Worm (Caenorhabditis elegans) whole organism, late embryonic: Measurements from ENCODE around the gene D1054.5.

Source experiments
- C38D4.7 ChIP-seq: fragments of 200-800 bp; sonication (Bioruptor generic); optimal IDR thresholded peaks from 2 replicates; lab custom pipeline; 2018; ENCODE audit warnings: mild to moderate bottlenecking, missing genetic modification characterization, moderate library complexity, missing compliant biosample characterization
- Y22D7AL.16 ChIP-seq: sonication (generic microtip); optimal IDR thresholded peaks from 2 replicates; lab custom pipeline; 2016; ENCODE audit warnings: missing genetic modification characterization, missing compliant biosample characterization
- ama-1 ChIP-seq: fragments of 150-350 bp; optimal IDR thresholded peaks from 2 replicates; lab custom pipeline; 2014
- ceh-14 ChIP-seq: sonication (generic microtip); optimal IDR thresholded peaks from 2 replicates; lab custom pipeline; 2016; ENCODE audit warnings: missing genotype, missing genetic modification characterization, missing compliant biosample characterization
- ceh-18 ChIP-seq: sonication (generic microtip); optimal IDR thresholded peaks from 2 replicates; lab custom pipeline; 2016; ENCODE audit warnings: missing genetic modification characterization, missing compliant biosample characterization
- ceh-19 ChIP-seq: fragments of 200-800 bp; sonication (Bioruptor generic); optimal IDR thresholded peaks from 2 replicates; lab custom pipeline; 2018; ENCODE audit warnings: mild to moderate bottlenecking, missing genetic modification characterization, missing compliant biosample characterization
- ceh-22 ChIP-seq: sonication (generic microtip); optimal IDR thresholded peaks from 2 replicates; lab custom pipeline; 2017; ENCODE audit warnings: missing biosample characterization, missing genetic modification characterization
- ceh-6 ChIP-seq: fragments of 200-800 bp; sonication (Bioruptor generic); optimal IDR thresholded peaks from 2 replicates; lab custom pipeline; 2018; ENCODE audit warnings: mild to moderate bottlenecking, missing genetic modification characterization, missing compliant biosample characterization
- ceh-9 ChIP-seq: sonication (generic microtip); optimal IDR thresholded peaks from 2 replicates; lab custom pipeline; 2016; ENCODE audit warnings: mild to moderate bottlenecking, missing genetic modification characterization, inconsistent platforms, missing compliant biosample characterization
- dve-1 ChIP-seq: sonication (generic microtip); optimal IDR thresholded peaks from 2 replicates; lab custom pipeline; 2017; ENCODE audit warnings: antibody characterized with exemption, mild to moderate bottlenecking, missing genetic modification characterization, missing compliant biosample characterization
- elt-2 ChIP-seq: sonication (generic microtip); optimal IDR thresholded peaks from 2 replicates; lab custom pipeline; 2016; ENCODE audit warnings: missing genetic modification reagents, missing genetic modification characterization, missing compliant biosample characterization
- elt-4 ChIP-seq: sonication (generic microtip); optimal IDR thresholded peaks from 2 replicates; lab custom pipeline; 2016; ENCODE audit warnings: missing genetic modification characterization, missing compliant biosample characterization
- fkh-10 ChIP-seq: fragments of 150-350 bp; optimal IDR thresholded peaks from 2 replicates; lab custom pipeline; 2014; ENCODE audit warnings: missing biosample characterization, missing genetic modification reagents, missing genetic modification characterization
- fkh-6 ChIP-seq: sonication (generic microtip); optimal IDR thresholded peaks from 2 replicates; lab custom pipeline; 2016; ENCODE audit warnings: missing genetic modification characterization, missing compliant biosample characterization
- hlh-15 ChIP-seq: sonication (generic microtip); optimal IDR thresholded peaks from 2 replicates; lab custom pipeline; 2016; ENCODE audit warnings: missing genetic modification characterization, missing compliant biosample characterization
- hlh-30 ChIP-seq: sonication (generic microtip); optimal IDR thresholded peaks from 2 replicates; lab custom pipeline; 2017; ENCODE audit warnings: antibody characterized with exemption, missing genetic modification characterization, missing compliant biosample characterization; ENCODE audit not compliant: insufficient read depth
- lim-6 ChIP-seq: sonication (generic microtip); optimal IDR thresholded peaks from 2 replicates; lab custom pipeline; 2016; ENCODE audit warnings: missing genetic modification characterization, missing compliant biosample characterization
- npax-4 ChIP-seq: sonication (generic microtip); optimal IDR thresholded peaks from 2 replicates; lab custom pipeline; 2016; ENCODE audit warnings: missing genetic modification characterization, missing compliant biosample characterization
- pha-2 ChIP-seq: sonication (generic microtip); optimal IDR thresholded peaks from 2 replicates; lab custom pipeline; 2017; ENCODE audit warnings: mild to moderate bottlenecking, missing genetic modification characterization, missing compliant biosample characterization
- pha-4 ChIP-seq: fragments of 150-350 bp; optimal IDR thresholded peaks from 2 replicates; lab custom pipeline; 2018; ENCODE audit warnings: missing biosample characterization, missing genetic modification reagents, missing genetic modification characterization
- pqm-1 ChIP-seq: sonication (generic microtip); optimal IDR thresholded peaks from 2 replicates; lab custom pipeline; 2016; ENCODE audit warnings: missing genetic modification characterization, missing compliant biosample characterization
- ref-2 ChIP-seq: sonication (generic microtip); optimal IDR thresholded peaks from 2 replicates; lab custom pipeline; 2016; ENCODE audit warnings: missing genetic modification characterization, missing compliant biosample characterization
- sdc-2 ChIP-seq: sonication (generic microtip); optimal IDR thresholded peaks from 2 replicates; lab custom pipeline; 2016; ENCODE audit warnings: missing genotype, missing genetic modification characterization, missing compliant biosample characterization
- syd-9 ChIP-seq: sonication (generic microtip); optimal IDR thresholded peaks from 2 replicates; lab custom pipeline; 2016; ENCODE audit warnings: mild to moderate bottlenecking, missing genetic modification characterization, moderate library complexity, missing compliant biosample characterization
- ttx-3 ChIP-seq: sonication (generic microtip); optimal IDR thresholded peaks from 2 replicates; lab custom pipeline; 2016; ENCODE audit warnings: missing genetic modification reagents, missing genetic modification characterization, missing compliant biosample characterization
- unc-3 ChIP-seq, 2 experiments: fragments of 200-800 bp in 1 of 2; sonication (Bioruptor generic) in 1 of 2; sonication (generic microtip) in 1 of 2; conservative IDR thresholded peaks in 1 of 2; optimal IDR thresholded peaks in 1 of 2; 2 replicates each; pipeline versions ENCODE4 v1.3.6 to Lab custom; 2016 to 2022; ENCODE audit warnings: missing compliant biosample characterization in 2 of 2, missing genetic modification characterization in 2 of 2, missing genetic modification reagents in 1 of 2
- unc-42 ChIP-seq: sonication (generic microtip); optimal IDR thresholded peaks from 2 replicates; lab custom pipeline; 2016; ENCODE audit warnings: missing genotype, missing genetic modification characterization, missing compliant biosample characterization
- unc-55 ChIP-seq: sonication (generic microtip); optimal IDR thresholded peaks from 2 replicates; lab custom pipeline; 2017; ENCODE audit warnings: missing biosample characterization, missing genetic modification reagents, missing genetic modification characterization
- ztf-16 ChIP-seq: sonication (generic microtip); optimal IDR thresholded peaks from 2 replicates; lab custom pipeline; 2017; ENCODE audit warnings: missing genetic modification characterization, missing compliant biosample characterization

Gene D1054.5

DNA sequence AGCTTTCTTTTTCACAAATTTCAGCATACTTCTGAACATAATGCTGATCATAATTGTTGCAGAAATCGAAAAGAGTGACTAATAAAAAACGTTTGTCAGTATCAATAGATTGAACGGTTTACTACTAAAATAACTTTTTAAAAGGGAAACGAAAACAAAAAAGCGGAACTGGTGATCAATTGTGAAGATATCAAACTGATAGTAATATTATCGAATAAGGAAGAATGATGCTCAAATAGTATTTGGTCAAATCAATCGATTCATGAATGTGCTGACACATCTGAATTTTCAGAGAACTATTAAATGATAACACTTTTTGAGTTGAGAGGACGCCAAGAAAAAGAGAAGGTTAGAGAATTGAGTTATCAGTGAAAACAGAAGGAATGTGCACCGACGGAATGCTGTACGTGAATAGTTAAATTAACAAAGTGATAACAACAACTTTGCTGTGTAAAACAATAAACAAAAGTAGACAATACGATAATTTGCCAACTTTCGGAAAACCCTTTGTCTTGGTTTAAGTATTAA lies at the start of gene D1054.5:
TSS of gene D1054.5 (minus strand) at position 51 of the 528 bp plus-strand sequence.
- TF ChIP-seq hlh-30 (tag; lab: Kevin White, UChicago) = no peak
- TF ChIP-seq syd-9 (tag; lab: Kevin White, UChicago) = no peak
- no peak for TF ChIP-seq npax-4 (tag; lab: Kevin White, UChicago)
- no peak for TF ChIP-seq ref-2 (tag; lab: Kevin White, UChicago)
- TF ChIP-seq unc-3 (GFP tag; conservative IDR thresholded peaks at IDR 0.05; lab: Robert Waterston, UW) = no peak
- no peak for TF ChIP-seq unc-3 (tag; optimal IDR thresholded peaks at IDR 0.05; lab: Kevin White, UChicago)
- peak; percentile 56 for TF ChIP-seq elt-2 (tag; lab: Kevin White, UChicago)
- TF ChIP-seq hlh-15 = no peak
- no peak for TF ChIP-seq ceh-14 (tag; lab: Kevin White, UChicago)
- TF ChIP-seq, all 69 proteins: peak for 1

DNA sequence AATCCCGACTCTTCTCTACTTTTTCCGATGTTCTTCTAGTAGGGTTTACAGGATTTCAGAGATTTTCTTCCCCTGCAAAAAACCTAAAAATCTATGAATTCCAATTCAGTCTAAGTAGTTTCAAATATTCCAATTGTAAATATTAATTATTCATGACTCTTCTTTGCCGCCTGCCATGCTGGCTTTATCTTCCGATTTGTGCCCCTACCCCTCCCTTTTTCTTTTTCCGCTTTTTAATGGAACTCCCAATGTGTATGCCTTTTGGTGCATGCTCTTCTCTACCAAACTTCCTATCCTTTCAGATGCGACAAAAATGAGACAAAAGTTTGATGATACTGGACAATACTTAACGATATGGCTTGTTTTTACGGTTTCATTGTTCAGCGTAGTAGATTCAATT lies 48.3 kb upstream of the D1054.5 start, which contains the start of gene nrx-1:
TSS of gene nrx-1 (plus strand) at position 301 of the 400 bp plus-strand sequence.
- TF ChIP-seq fkh-6 (tag; lab: Kevin White, UChicago) = no peak
- no peak for TF ChIP-seq elt-4 (tag; lab: Kevin White, UChicago)
- TF ChIP-seq ceh-19 = no peak
- no peak for TF ChIP-seq C38D4.7 (GFP tag; lab: Kevin White, UChicago)
- no peak for TF ChIP-seq Y22D7AL.16 (tag; lab: Kevin White, UChicago)
- TF ChIP-seq lim-6 = no peak

ce11 chrV:10818498-10818897 lies 42.1 kb upstream of the D1054.5 start:
- TF ChIP-seq unc-42 (tag; lab: Kevin White, UChicago) = peak; percentile 67
- TF ChIP-seq fkh-10 (GFP tag; lab: Kevin White, UChicago) = no peak
- no peak for TF ChIP-seq ceh-22 (tag; lab: Kevin White, UChicago)
- no peak for TF ChIP-seq sdc-2 (tag; lab: Kevin White, UChicago)
- TF ChIP-seq, all 69 proteins: peak for 1

DNA sequence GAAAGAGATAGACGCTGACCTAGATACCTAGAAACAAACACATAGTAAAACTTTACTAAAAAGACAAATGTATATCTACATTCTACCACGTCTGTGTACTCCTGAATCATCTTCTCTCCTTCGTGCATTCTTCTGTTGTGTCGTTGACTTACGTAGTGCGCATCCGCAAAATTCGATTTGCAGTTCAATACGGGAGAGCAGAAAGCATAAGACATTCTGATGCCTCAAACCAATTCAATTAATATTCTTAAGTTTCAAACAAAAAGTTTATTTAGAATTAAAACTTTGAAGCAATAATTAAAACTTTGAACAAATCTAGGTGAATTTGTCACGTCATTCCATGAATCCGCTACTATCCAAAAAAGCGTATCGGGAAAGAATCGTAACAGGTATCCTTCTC lies 40.5 kb upstream of the D1054.5 start:
- TF ChIP-seq unc-42 (tag; lab: Kevin White, UChicago) (peak; percentile 88), dve-1 (no peak), unc-55 (GFP tag; lab: Kevin White, UChicago) (no peak)
- TF ChIP-seq, all 69 proteins: peak for 1

- TF ChIP-seq ceh-14 (tag; lab: Kevin White, UChicago) = no peak
- TF ChIP-seq ama-1 (lab: Kevin White, UChicago) = no peak
- no peak for TF ChIP-seq unc-42 (tag; lab: Kevin White, UChicago)
- no peak for TF ChIP-seq ceh-18 (tag; lab: Kevin White, UChicago)
- TF ChIP-seq npax-4 (tag; lab: Kevin White, UChicago) = no peak
- no peak for TF ChIP-seq ceh-9 (tag; lab: Kevin White, UChicago)
- TF ChIP-seq pha-4 (tag; lab: Kevin White, UChicago) = no peak
- no peak for TF ChIP-seq ceh-22 (tag; lab: Kevin White, UChicago)
- no peak for TF ChIP-seq ttx-3
- TF ChIP-seq ref-2 (tag; lab: Kevin White, UChicago) = no peak
- TF ChIP-seq ztf-16 (tag; lab: Kevin White, UChicago) = no peak
- TF ChIP-seq ceh-6 (GFP tag; lab: Kevin White, UChicago) = no peak
- no peak for TF ChIP-seq pha-2 (tag; lab: Kevin White, UChicago)
- no peak for TF ChIP-seq dve-1
- no peak for TF ChIP-seq fkh-10 (GFP tag; lab: Kevin White, UChicago)
- no peak for TF ChIP-seq pqm-1 (tag; lab: Kevin White, UChicago)
- TF ChIP-seq sdc-2 (tag; lab: Kevin White, UChicago) = no peak
- TF ChIP-seq, all 69 proteins: peak for 0
These were observed 38.0 kb upstream of the D1054.5 start for ce11 chrV:10814333-10814732.
